Worm (Caenorhabditis elegans) whole organism, L4 larva: Measurements from ENCODE around the gene srw-42.
A peak's percentile ranks its signal among the peaks of the same experiment; 100 is the strongest.
"Not testable (repeated sequence)": the region's sequence is repeated elsewhere in the genome, so short reads cannot be mapped to it uniquely, and the experiment has no call there.

Experiments used
- R02D3.7 ChIP-seq: fragments of 150-350 bp; sonication (generic microtip); optimal IDR thresholded peaks from 3 replicates; lab custom pipeline; 2014; ENCODE audit warnings: missing biosample characterization, missing genetic modification characterization
- Y48G9A.11 ChIP-seq: fragments of 200-800 bp; sonication (Bioruptor generic); IDR thresholded peaks from 2 replicates; pipeline ENCODE4 v1.3.6; 2022; ENCODE audit warnings: missing genetic modification reagents, missing genetic modification characterization, missing compliant biosample characterization
- ZK337.2 ChIP-seq: fragments of 200-800 bp; sonication (Bioruptor generic); IDR thresholded peaks from 2 replicates; pipeline ENCODE4 v1.3.6; 2022; ENCODE audit warnings: missing genetic modification reagents, missing genetic modification characterization, missing compliant biosample characterization
- aha-1 ChIP-seq: fragments of 150-350 bp; peaks from one replicate; lab custom pipeline; 2014; ENCODE audit warnings: missing biosample characterization, missing genetic modification characterization
- ama-1 ChIP-seq: fragments of 150-350 bp; optimal IDR thresholded peaks from 2 replicates; lab custom pipeline; 2014; ENCODE audit warnings: inconsistent platforms, mixed read lengths
- arid-1 ChIP-seq: fragments of 200-800 bp; sonication (Bioruptor generic); conservative IDR thresholded peaks from 2 replicates; pipeline ENCODE4 v1.3.6; 2022; ENCODE audit warnings: missing genetic modification reagents, missing genetic modification characterization, missing compliant biosample characterization
- ceh-20 ChIP-seq: fragments of 200-800 bp; sonication (Bioruptor generic); IDR thresholded peaks from 2 replicates; pipeline ENCODE4 v1.3.6; 2022; ENCODE audit warnings: missing genetic modification reagents, missing genetic modification characterization, missing compliant biosample characterization
- ceh-32 ChIP-seq: sonication (generic microtip); optimal IDR thresholded peaks from 2 replicates; lab custom pipeline; 2016; ENCODE audit warnings: mild to moderate bottlenecking, missing genetic modification characterization, missing compliant biosample characterization; ENCODE audit not compliant: poor library complexity
- ceh-82 ChIP-seq: sonication (generic microtip); optimal IDR thresholded peaks from 2 replicates; lab custom pipeline; 2017; ENCODE audit warnings: missing biosample characterization, missing genetic modification characterization
- daf-16 ChIP-seq, 3 experiments: sonication (generic microtip); optimal IDR thresholded peaks; 2 replicates each; lab custom pipeline; 2016 to 2017; ENCODE audit warnings: missing genetic modification characterization in 3 of 3, missing genetic modification reagents in 3 of 3, mild to moderate bottlenecking in 2 of 3, missing compliant biosample characterization in 2 of 3, missing biosample characterization in 1 of 3, moderate library complexity in 1 of 3
- daf-19 ChIP-seq: fragments of 200-800 bp; sonication (Bioruptor generic); conservative IDR thresholded peaks from 2 replicates; pipeline ENCODE4 v1.3.6; 2022; ENCODE audit warnings: missing genetic modification characterization, missing compliant biosample characterization
- daf-8 ChIP-seq: fragments of 200-800 bp; sonication (Bioruptor generic); IDR thresholded peaks from 2 replicates; pipeline ENCODE4 v1.3.6; 2022; ENCODE audit warnings: missing genetic modification characterization, missing compliant biosample characterization
- dpl-1 ChIP-seq: fragments of 150-350 bp; optimal IDR thresholded peaks from 2 replicates; lab custom pipeline; 2014; ENCODE audit warnings: missing biosample characterization, missing genetic modification reagents, missing genetic modification characterization
- duxl-1 ChIP-seq: sonication (generic microtip); optimal IDR thresholded peaks from 2 replicates; lab custom pipeline; 2016; ENCODE audit warnings: mild to moderate bottlenecking, missing genetic modification characterization, moderate library complexity, missing compliant biosample characterization; ENCODE audit not compliant: poor library complexity
- dve-1 ChIP-seq: sonication (generic microtip); optimal IDR thresholded peaks from 2 replicates; lab custom pipeline; 2017; ENCODE audit warnings: antibody characterized with exemption, mild to moderate bottlenecking, missing genetic modification characterization, missing compliant biosample characterization; ENCODE audit not compliant: insufficient read depth
- egl-27 ChIP-seq: sonication (generic microtip); optimal IDR thresholded peaks from 3 replicates; lab custom pipeline; 2017; ENCODE audit warnings: missing biosample characterization, missing genetic modification reagents, missing genetic modification characterization
- egl-43 ChIP-seq: fragments of 200-800 bp; sonication (Bioruptor generic); IDR thresholded peaks from 2 replicates; pipeline ENCODE4 v1.3.6; 2022; ENCODE audit warnings: missing genetic modification reagents, missing genetic modification characterization, missing compliant biosample characterization
- gei-8 ChIP-seq: fragments of 200-800 bp; sonication (Bioruptor generic); optimal IDR thresholded peaks from 2 replicates; lab custom pipeline; 2018; ENCODE audit warnings: mild to moderate bottlenecking, missing genetic modification characterization, missing compliant biosample characterization
- hlh-30 ChIP-seq: sonication (generic microtip); optimal IDR thresholded peaks from 2 replicates; lab custom pipeline; 2017; ENCODE audit warnings: antibody characterized with exemption, mild to moderate bottlenecking, missing genetic modification characterization, missing compliant biosample characterization; ENCODE audit not compliant: insufficient read depth
- jun-1 ChIP-seq: fragments of 150-350 bp; optimal IDR thresholded peaks from 2 replicates; lab custom pipeline; 2014; ENCODE audit warnings: missing biosample characterization, missing genetic modification reagents, missing genetic modification characterization
- lim-7 ChIP-seq: fragments of 200-800 bp; sonication (Bioruptor generic); IDR thresholded peaks from 2 replicates; pipeline ENCODE4 v1.3.6; 2022; ENCODE audit warnings: missing genetic modification characterization, missing compliant biosample characterization
- lin-38 ChIP-seq: fragments of 200-800 bp; sonication (Bioruptor generic); IDR thresholded peaks from 2 replicates; pipeline ENCODE4 v1.3.6; 2022; ENCODE audit warnings: missing genetic modification reagents, missing genetic modification characterization, missing compliant biosample characterization
- madf-5 ChIP-seq, 2 experiments: fragments of 200-800 bp; sonication (Bioruptor generic); IDR thresholded peaks; 2 replicates each; pipeline ENCODE4 v1.3.6; 2022; ENCODE audit warnings: missing compliant biosample characterization in 2 of 2, missing genetic modification characterization in 2 of 2
- madf-9 ChIP-seq: fragments of 200-800 bp; sonication (Bioruptor generic); conservative IDR thresholded peaks from 2 replicates; pipeline ENCODE4 v1.3.6; 2022; ENCODE audit warnings: missing genetic modification reagents, missing genetic modification characterization, missing compliant biosample characterization
- mdt-29 ChIP-seq: fragments of 200-800 bp; sonication (Bioruptor generic); IDR thresholded peaks from 2 replicates; pipeline ENCODE4 v1.3.6; 2022; ENCODE audit warnings: missing genetic modification reagents, missing genetic modification characterization, missing compliant biosample characterization
- mep-1 ChIP-seq: fragments of 150-350 bp; sonication (generic microtip); optimal IDR thresholded peaks from 3 replicates; lab custom pipeline; 2014; ENCODE audit warnings: missing biosample characterization, missing genetic modification characterization
- mxl-3 ChIP-seq: fragments of 200-800 bp; sonication (Bioruptor generic); optimal IDR thresholded peaks from 2 replicates; lab custom pipeline; 2018; ENCODE audit warnings: mild to moderate bottlenecking, missing genetic modification characterization, missing compliant biosample characterization
- nhr-102 ChIP-seq: sonication (generic microtip); optimal IDR thresholded peaks from 2 replicates; lab custom pipeline; 2016; ENCODE audit warnings: mild to moderate bottlenecking, missing genetic modification characterization, moderate library complexity, missing compliant biosample characterization
- nhr-11 ChIP-seq: fragments of 150-350 bp; optimal IDR thresholded peaks from 2 replicates; lab custom pipeline; 2014; ENCODE audit warnings: missing biosample characterization, missing genetic modification characterization
- nhr-237 ChIP-seq: sonication (generic microtip); optimal IDR thresholded peaks from 2 replicates; lab custom pipeline; 2017; ENCODE audit warnings: missing biosample characterization, missing genetic modification characterization
- nhr-76 ChIP-seq: fragments of 150-350 bp; optimal IDR thresholded peaks from 2 replicates; lab custom pipeline; 2014; ENCODE audit warnings: missing biosample characterization, missing genetic modification characterization
- pha-4 ChIP-seq, 2 experiments: fragments of 150-350 bp in 1 of 2; fragments of 200-800 bp in 1 of 2; sonication (Bioruptor generic) in 1 of 2; IDR thresholded peaks in 1 of 2; optimal IDR thresholded peaks in 1 of 2; 2 replicates each; pipeline versions ENCODE4 v1.3.6 to Lab custom; 2014 to 2022; ENCODE audit warnings: missing genetic modification characterization in 2 of 2, missing genetic modification reagents in 2 of 2, missing biosample characterization in 1 of 2, missing compliant biosample characterization in 1 of 2
- pqm-1 ChIP-seq: sonication (generic microtip); optimal IDR thresholded peaks from 2 replicates; lab custom pipeline; 2017; ENCODE audit warnings: missing biosample characterization, missing genetic modification characterization
- skn-1 ChIP-seq: fragments of 150-350 bp; optimal IDR thresholded peaks from 2 replicates; lab custom pipeline; 2014; ENCODE audit warnings: missing biosample characterization, missing genetic modification characterization
- snpc-1.2 ChIP-seq: fragments of 200-800 bp; sonication (Bioruptor generic); IDR thresholded peaks from 2 replicates; pipeline ENCODE4 v1.3.6; 2022; ENCODE audit warnings: missing genetic modification reagents, missing genetic modification characterization, missing compliant biosample characterization
- spr-3 ChIP-seq: fragments of 200-800 bp; sonication (Bioruptor generic); optimal IDR thresholded peaks from 2 replicates; lab custom pipeline; 2018; ENCODE audit warnings: mild to moderate bottlenecking, missing genetic modification characterization, missing compliant biosample characterization
- zfp-2 ChIP-seq: sonication (generic microtip); optimal IDR thresholded peaks from 2 replicates; lab custom pipeline; 2016; ENCODE audit warnings: mild to moderate bottlenecking, missing genetic modification characterization, missing compliant biosample characterization
- ztf-11 ChIP-seq: fragments of 150-350 bp; optimal IDR thresholded peaks from 2 replicates; lab custom pipeline; 2014; ENCODE audit warnings: missing biosample characterization, missing genetic modification characterization
- ztf-7 ChIP-seq: fragments of 150-350 bp; optimal IDR thresholded peaks from 2 replicates; lab custom pipeline; 2014; ENCODE audit warnings: missing biosample characterization, missing genetic modification characterization

The srw-42 gene

ce11 chrV:16649200-16649599, 44.4 kb downstream of the srw-42 start, which contains the start of gene W06G6.11:
TSS of gene W06G6.11 (minus strand) at chrV:16649300.
- not testable (repeated sequence) for TF ChIP-seq madf-5 (GFP tag; IDR thresholded peaks at IDR 0.05; lab: Robert Waterston, UW); daf-8 (GFP tag; lab: Robert Waterston, UW); aha-1 (tag; lab: Kevin White, UChicago)

ce11 chrV:16648317-16649018, 45.2 kb downstream of the srw-42 start, which contains the start of gene W06G6.20:
TSS of gene W06G6.20 (minus strand) at chrV:16648367.
- TF ChIP-seq ceh-32 (tag; lab: Kevin White, UChicago) (no peak), mxl-3 (GFP tag; lab: Kevin White, UChicago) (no peak), ZK337.2 (GFP tag; lab: Robert Waterston, UW) (0 out of 2 replicates have a peak, but pooled peaks have one; percentile 40), arid-1 (GFP tag; lab: Robert Waterston, UW) (peak; percentile 49; the same call in 1 of the 2 replicates), hlh-30 (tag; lab: Kevin White, UChicago) (peak; percentile 74), egl-43 (0 out of 2 replicates have a peak, but pooled peaks have one; percentile 23), lim-7 (peak; percentile 72), zfp-2 (tag; lab: Kevin White, UChicago) (no peak), snpc-1.2 (GFP tag; lab: Robert Waterston, UW) (peak; percentile 62), pha-4 (GFP tag; IDR thresholded peaks at IDR 0.05; lab: Robert Waterston, UW) (peak; percentile 46; the same call in 1 of the 2 replicates), pha-4 (tag; optimal IDR thresholded peaks at IDR 0.05; lab: Kevin White, UChicago) (no peak), madf-9 (0 out of 2 replicates have a peak, but pooled peaks have one; percentile 32), skn-1 (tag; lab: Kevin White, UChicago) (no peak), daf-16 (GFP tag; optimal IDR thresholded peaks at IDR 0.05; lab: Kevin White, UChicago) (peak in 1 of 2 experiments; percentile 63), daf-16 (tag; optimal IDR thresholded peaks at IDR 0.05; lab: Kevin White, UChicago) (peak; percentile 31), Y48G9A.11 (GFP tag; lab: Robert Waterston, UW) (0 out of 2 replicates have a peak, but pooled peaks have one; percentile 10), madf-5 (GFP tag; IDR thresholded peaks at IDR 0.05; lab: Robert Waterston, UW) (0 out of 4 replicates have a peak, but pooled peaks have one; percentile 7 to 9), duxl-1 (tag; lab: Kevin White, UChicago) (peak; percentile 40), egl-27 (tag; lab: Kevin White, UChicago) (no peak), mdt-29 (GFP tag; lab: Robert Waterston, UW) (0 out of 2 replicates have a peak, but pooled peaks have one; percentile 16), dve-1 (tag; lab: Kevin White, UChicago) (peak; percentile 11), lin-38 (GFP tag; lab: Robert Waterston, UW) (peak; percentile 54)
- TF ChIP-seq, all 104 proteins: peak for 15

- TF ChIP-seq nhr-237 (no peak), ama-1 (lab: Kevin White, UChicago) (no peak), lim-7 (no peak), R02D3.7 (tag; lab: Kevin White, UChicago) (no peak), nhr-11 (tag; lab: Kevin White, UChicago) (no peak), pqm-1 (tag; lab: Kevin White, UChicago) (no peak), ceh-82 (tag; lab: Kevin White, UChicago) (no peak), mep-1 (tag; lab: Kevin White, UChicago) (no peak), ztf-7 (tag; lab: Kevin White, UChicago) (no peak), jun-1 (no peak), daf-19 (GFP tag; lab: Robert Waterston, UW) (no peak), nhr-102 (no peak), ztf-11 (no peak), dpl-1 (GFP tag; lab: Kevin White, UChicago) (no peak), spr-3 (GFP tag; lab: Kevin White, UChicago) (no peak), gei-8 (GFP tag; lab: Kevin White, UChicago) (no peak), ceh-20 (no peak), arid-1 (GFP tag; lab: Robert Waterston, UW) (no peak), nhr-76 (no peak)
Observed at ce11 chrV:16647093-16647492, 46.5 kb downstream of the srw-42 start, which contains the start of gene W06G6.10. TSS of gene W06G6.10 (minus strand) at chrV:16647193.
